Fruit fly (Drosophila melanogaster) whole organism, embryonic: ENCODE results near the gene RpS17.

ENCODE experiments used
- Adf1 ChIP-seq: fragments of 200-800 bp; sonication (Bioruptor generic); IDR thresholded peaks from 2 replicates; pipeline ENCODE4 v1.3.6; 2022; ENCODE audit warnings: missing biosample characterization, missing genetic modification characterization
- Asciz ChIP-seq: fragments of 200-800 bp; sonication (Bioruptor generic); optimal IDR thresholded peaks from 2 replicates; lab custom pipeline; 2017; ENCODE audit warnings: missing biosample characterization, mild to moderate bottlenecking, missing genetic modification characterization, missing genetic modification reagents
- CG10147 ChIP-seq: fragments of 200-800 bp; sonication (Bioruptor generic); optimal IDR thresholded peaks from 2 replicates; lab custom pipeline; 2019; ENCODE audit warnings: missing biosample characterization, mild to moderate bottlenecking, missing genetic modification characterization, moderate library complexity
- CG10565 ChIP-seq: fragments of 200-800 bp; sonication (Bioruptor generic); optimal IDR thresholded peaks from 3 replicates; lab custom pipeline; 2016; ENCODE audit warnings: missing biosample characterization, mild to moderate bottlenecking, missing genetic modification characterization
- CG12219 ChIP-seq: fragments of 200-800 bp; sonication (Bioruptor generic); optimal IDR thresholded peaks from 3 replicates; lab custom pipeline; 2018; ENCODE audit warnings: missing biosample characterization, mild to moderate bottlenecking, missing genetic modification characterization
- CG13624 ChIP-seq: fragments of 200-800 bp; sonication (Bioruptor generic); optimal IDR thresholded peaks from 2 replicates; lab custom pipeline; 2016; ENCODE audit warnings: missing biosample characterization, missing genetic modification characterization
- CG15269 ChIP-seq: fragments of 200-800 bp; sonication (Bioruptor generic); optimal IDR thresholded peaks from 2 replicates; lab custom pipeline; 2018; ENCODE audit warnings: missing biosample characterization, mild to moderate bottlenecking, missing genetic modification characterization, moderate library complexity
- CG2129 ChIP-seq: fragments of 200-800 bp; sonication (Bioruptor generic); IDR thresholded peaks from 2 replicates; pipeline ENCODE4 v1.3.6; 2022; ENCODE audit warnings: missing biosample characterization, missing genetic modification characterization; ENCODE audit not compliant: partially characterized antibody
- CG2712 ChIP-seq: fragments of 200-800 bp; optimal IDR thresholded peaks from 3 replicates; lab custom pipeline; 2019; ENCODE audit warnings: missing biosample characterization, mild to moderate bottlenecking, missing genetic modification characterization, moderate library complexity
- CG3065 ChIP-seq: fragments of 200-800 bp; sonication (Bioruptor generic); optimal IDR thresholded peaks from 2 replicates; lab custom pipeline; 2016; ENCODE audit warnings: missing biosample characterization, missing genetic modification characterization
- CG32532 ChIP-seq: fragments of 200-800 bp; sonication (Bioruptor generic); IDR thresholded peaks from 2 replicates; pipeline ENCODE4 v1.3.6; 2022; ENCODE audit warnings: missing biosample characterization, missing genetic modification characterization
- CG4730 ChIP-seq: fragments of 200-800 bp; sonication (Bioruptor generic); IDR thresholded peaks from 2 replicates; pipeline ENCODE4 v1.3.6; 2022; ENCODE audit warnings: missing biosample characterization, missing genetic modification characterization
- CG6683 ChIP-seq: fragments of 200-800 bp; sonication (Bioruptor generic); optimal IDR thresholded peaks from 2 replicates; lab custom pipeline; 2017; ENCODE audit warnings: missing biosample characterization, mild to moderate bottlenecking, missing genetic modification characterization, missing genetic modification reagents
- CG6689 ChIP-seq: fragments of 200-800 bp; sonication (Bioruptor generic); IDR thresholded peaks from 2 replicates; pipeline ENCODE4 v1.3.6; 2022; ENCODE audit warnings: missing biosample characterization, missing genetic modification characterization
- CG8359 ChIP-seq: fragments of 200-800 bp; sonication (Bioruptor generic); optimal IDR thresholded peaks from 2 replicates; lab custom pipeline; 2017; ENCODE audit warnings: missing biosample characterization, mild to moderate bottlenecking, missing genetic modification characterization, borderline replicate concordance
- CG8944 ChIP-seq: fragments of 200-800 bp; sonication (Bioruptor generic); optimal IDR thresholded peaks from 3 replicates; lab custom pipeline; 2016; ENCODE audit warnings: missing biosample characterization, missing genetic modification characterization
- CG9797 ChIP-seq: fragments of 200-800 bp; sonication (Bioruptor generic); optimal IDR thresholded peaks from 3 replicates; lab custom pipeline; 2018; ENCODE audit warnings: missing biosample characterization, mild to moderate bottlenecking, missing genetic modification characterization
- CG9876 ChIP-seq: fragments of 200-800 bp; sonication (Bioruptor generic); optimal IDR thresholded peaks from 2 replicates; lab custom pipeline; 2016; ENCODE audit warnings: missing biosample characterization, missing genetic modification characterization
- CrebB ChIP-seq: fragments of 200-800 bp; sonication (Bioruptor generic); optimal IDR thresholded peaks from 3 replicates; lab custom pipeline; 2018; ENCODE audit warnings: missing biosample characterization, mild to moderate bottlenecking, missing genetic modification characterization
- Deaf1 ChIP-seq: fragments of 200-800 bp; optimal IDR thresholded peaks from 3 replicates; lab custom pipeline; 2019; ENCODE audit warnings: missing biosample characterization, mild to moderate bottlenecking, missing genetic modification characterization, moderate library complexity
- Fer3 ChIP-seq: fragments of 200-800 bp; sonication (Bioruptor generic); optimal IDR thresholded peaks from 2 replicates; lab custom pipeline; 2018; ENCODE audit warnings: missing biosample characterization, mild to moderate bottlenecking, missing genetic modification characterization, moderate library complexity
- HLH54F ChIP-seq: fragments of 200-800 bp; sonication (Bioruptor generic); optimal IDR thresholded peaks from 3 replicates; lab custom pipeline; 2016; ENCODE audit warnings: missing biosample characterization, missing genetic modification characterization
- Hey ChIP-seq: fragments of 200-800 bp; sonication (Bioruptor generic); optimal IDR thresholded peaks from 3 replicates; lab custom pipeline; 2018; ENCODE audit warnings: missing biosample characterization, mild to moderate bottlenecking, missing genetic modification characterization
- NfI ChIP-seq: fragments of 200-800 bp; sonication (Bioruptor generic); optimal IDR thresholded peaks from 3 replicates; lab custom pipeline; 2018; ENCODE audit warnings: missing biosample characterization, mild to moderate bottlenecking, missing genetic modification characterization, moderate library complexity
- Oli ChIP-seq: fragments of 200-800 bp; sonication (Bioruptor generic); optimal IDR thresholded peaks from 2 replicates; lab custom pipeline; 2018; ENCODE audit warnings: missing biosample characterization, mild to moderate bottlenecking, missing genetic modification characterization, moderate library complexity
- Rfx ChIP-seq: fragments of 200-800 bp; sonication (Bioruptor generic); IDR thresholded peaks from 2 replicates; pipeline ENCODE4 v1.3.6; 2022; ENCODE audit warnings: missing biosample characterization, missing genetic modification characterization
- Rx ChIP-seq: fragments of 200-800 bp; sonication (Bioruptor generic); IDR thresholded peaks from 2 replicates; pipeline ENCODE4 v1.3.6; 2022; ENCODE audit warnings: missing biosample characterization, missing genetic modification characterization
- Sox102F ChIP-seq: fragments of 200-800 bp; sonication (Bioruptor generic); optimal IDR thresholded peaks from 2 replicates; lab custom pipeline; 2018; ENCODE audit warnings: missing biosample characterization, mild to moderate bottlenecking, missing genetic modification characterization, moderate library complexity
- Sry-δ ChIP-seq: fragments of 200-800 bp; sonication (Bioruptor generic); optimal IDR thresholded peaks from 2 replicates; lab custom pipeline; 2016; ENCODE audit warnings: missing biosample characterization, missing genetic modification characterization
- YL-1 ChIP-seq: fragments of 200-800 bp; sonication (Bioruptor generic); optimal IDR thresholded peaks from 3 replicates; lab custom pipeline; 2017; ENCODE audit warnings: missing biosample characterization, mild to moderate bottlenecking, missing genetic modification characterization
- ac ChIP-seq: fragments of 200-800 bp; sonication (Bioruptor generic); optimal IDR thresholded peaks from 3 replicates; lab custom pipeline; 2017; ENCODE audit warnings: missing biosample characterization, mild to moderate bottlenecking, missing genetic modification characterization
- amos ChIP-seq: fragments of 200-800 bp; sonication (Bioruptor generic); IDR thresholded peaks from 2 replicates; pipeline ENCODE4 v1.3.6; 2022; ENCODE audit warnings: missing biosample characterization, missing genetic modification characterization; ENCODE audit not compliant: partially characterized antibody
- ash1 ChIP-seq: fragments of 200-800 bp; sonication (Bioruptor generic); optimal IDR thresholded peaks from 2 replicates; lab custom pipeline; 2018; ENCODE audit warnings: missing biosample characterization, mild to moderate bottlenecking, missing genetic modification characterization
- bigmax ChIP-seq: fragments of 200-800 bp; sonication (Bioruptor generic); optimal IDR thresholded peaks from 2 replicates; lab custom pipeline; 2018; ENCODE audit warnings: missing biosample characterization, mild to moderate bottlenecking, missing genetic modification characterization
- croc ChIP-seq: fragments of 200-800 bp; sonication (Bioruptor generic); conservative IDR thresholded peaks from 3 replicates; pipeline ENCODE4 v1.3.6; 2022; ENCODE audit warnings: missing biosample characterization, missing genetic modification characterization
- cwo ChIP-seq: fragments of 200-800 bp; sonication (Bioruptor generic); optimal IDR thresholded peaks from 3 replicates; lab custom pipeline; 2017; ENCODE audit warnings: missing biosample characterization, missing genetic modification characterization, mild to moderate bottlenecking, moderate library complexity, missing genetic modification reagents
- ems ChIP-seq: fragments of 200-800 bp; sonication (Bioruptor generic); optimal IDR thresholded peaks from 3 replicates; lab custom pipeline; 2016; ENCODE audit warnings: missing biosample characterization, missing genetic modification characterization
- h ChIP-seq: fragments of >200 bp; optimal IDR thresholded peaks from 2 replicates; lab custom pipeline; 2017
- hth ChIP-seq: fragments of >200 bp; optimal IDR thresholded peaks from 2 replicates; lab custom pipeline; 2017; ENCODE audit warnings: inconsistent platforms
- jing ChIP-seq: fragments of 200-800 bp; sonication (Bioruptor generic); optimal IDR thresholded peaks from 2 replicates; lab custom pipeline; 2018; ENCODE audit warnings: missing biosample characterization, mild to moderate bottlenecking, missing genetic modification characterization
- kay ChIP-seq: fragments of 200-800 bp; sonication (Bioruptor generic); optimal IDR thresholded peaks from 2 replicates; lab custom pipeline; 2016; ENCODE audit warnings: missing biosample characterization, missing genetic modification characterization
- ken ChIP-seq: fragments of 200-800 bp; sonication (Bioruptor generic); IDR thresholded peaks from 3 replicates; pipeline ENCODE4 v1.3.6; 2022; ENCODE audit warnings: missing biosample characterization, missing genetic modification characterization
- lov ChIP-seq, 2 experiments: fragments of 200-800 bp in 1 of 2; fragments of >200 bp in 1 of 2; sonication (Bioruptor generic) in 1 of 2; IDR thresholded peaks in 1 of 2; optimal IDR thresholded peaks in 1 of 2; 2 replicates in 1 of 2; 3 replicates in 1 of 2; pipeline versions ENCODE4 v1.3.6 to Lab custom; 2017 to 2022; ENCODE audit warnings: missing biosample characterization in 1 of 2, missing genetic modification characterization in 1 of 2
- mirr ChIP-seq: fragments of 200-800 bp; sonication (Bioruptor generic); optimal IDR thresholded peaks from 3 replicates; lab custom pipeline; 2018; ENCODE audit warnings: missing biosample characterization, mild to moderate bottlenecking, missing genetic modification characterization
- seq ChIP-seq: fragments of 200-800 bp; sonication (Bioruptor generic); IDR thresholded peaks from 2 replicates; pipeline ENCODE4 v1.3.6; 2022; ENCODE audit warnings: missing biosample characterization, missing genetic modification characterization
- sisA ChIP-seq: fragments of 200-800 bp; sonication (Bioruptor generic); IDR thresholded peaks from 2 replicates; pipeline ENCODE4 v1.3.6; 2022; ENCODE audit warnings: missing biosample characterization, missing genetic modification characterization
- tll ChIP-seq, 2 experiments: fragments of 200-800 bp in 1 of 2; fragments of >200 bp in 1 of 2; sonication (Bioruptor generic) in 1 of 2; optimal IDR thresholded peaks; 2 replicates each; lab custom pipeline; 2017 to 2019; ENCODE audit warnings: missing biosample characterization in 2 of 2, missing genetic modification characterization in 2 of 2, mild to moderate bottlenecking in 1 of 2, moderate library complexity in 1 of 2
- toy ChIP-seq: fragments of 200-800 bp; sonication (Bioruptor generic); IDR thresholded peaks from 2 replicates; pipeline ENCODE4 v1.3.6; 2022; ENCODE audit warnings: missing biosample characterization, missing genetic modification characterization
- wek ChIP-seq: fragments of 200-800 bp; sonication (Bioruptor generic); optimal IDR thresholded peaks from 3 replicates; lab custom pipeline; 2018; ENCODE audit warnings: missing biosample characterization, mild to moderate bottlenecking, missing genetic modification characterization, moderate library complexity
- zfh1 ChIP-seq: fragments of 200-800 bp; sonication (Bioruptor generic); IDR thresholded peaks from 3 replicates; pipeline ENCODE4 v1.3.6; 2022; ENCODE audit warnings: missing biosample characterization, missing genetic modification characterization

RpS17 gene

dm6 chr3L:9441907-9442479, 12.4 kb upstream of the RpS17 start, which contains the start of the genes Bet3 and Nf-YA (continued):
- TF ChIP-seq cwo (GFP tag; lab: Kevin White, UChicago) (no peak), CG4730 (GFP tag; lab: Robert Waterston, UW) (0 out of 2 replicates have a peak, but pooled peaks have one; percentile 19), CG9876 (GFP tag; lab: Kevin White, UChicago) (peak; percentile 8), lov (optimal IDR thresholded peaks at IDR 0.05; lab: Kevin White, UChicago) (no peak), lov (GFP tag; IDR thresholded peaks at IDR 0.05; lab: Robert Waterston, UW) (0 out of 3 replicates have a peak, but pooled peaks have one; percentile 24), Adf1 (GFP tag; lab: Robert Waterston, UW) (no peak), sisA (GFP tag; lab: Robert Waterston, UW) (peak; percentile 71), CG3065 (GFP tag; lab: Kevin White, UChicago) (peak; percentile 3), Hey (tag; lab: Kevin White, UChicago) (no peak), ken (GFP tag; lab: Robert Waterston, UW) (peak; percentile 70), ash1 (GFP tag; lab: Kevin White, UChicago) (no peak), CG2712 (tag; lab: Kevin White, UChicago) (peak; percentile 65), CG8944 (GFP tag; lab: Kevin White, UChicago) (peak; percentile 69), seq (no peak), kay (GFP tag; lab: Kevin White, UChicago) (no peak), NfI (GFP tag; lab: Kevin White, UChicago) (peak; percentile 54), CG10565 (GFP tag; lab: Kevin White, UChicago) (no peak), CG8359 (no peak), Rx (GFP tag; lab: Robert Waterston, UW) (0 out of 2 replicates have a peak, but pooled peaks have one; percentile 33), Sox102F (GFP tag; lab: Kevin White, UChicago) (peak; percentile 4), Rfx (GFP tag; lab: Robert Waterston, UW) (peak; percentile 76), CG6683 (GFP tag; lab: Kevin White, UChicago) (no peak), wek (GFP tag; lab: Kevin White, UChicago) (no peak), CG12219 (GFP tag; lab: Kevin White, UChicago) (no peak), YL-1 (GFP tag; lab: Kevin White, UChicago) (peak; percentile 80), CG10147 (GFP tag; lab: Kevin White, UChicago) (no peak), CG2129 (GFP tag; lab: Robert Waterston, UW) (peak; percentile 73), h (no peak), ems (GFP tag; lab: Kevin White, UChicago) (peak; percentile 29), bigmax (peak; percentile 89), Sry-δ (GFP tag; lab: Kevin White, UChicago) (peak; percentile 75), CG15269 (tag; lab: Kevin White, UChicago) (peak; percentile 39), tll (GFP tag; optimal IDR thresholded peaks at IDR 0.05; lab: Kevin White, UChicago) (no peak), CG9797 (GFP tag; lab: Kevin White, UChicago) (peak; percentile 53), CG13624 (GFP tag; lab: Kevin White, UChicago) (peak; percentile 71), Asciz (GFP tag; lab: Kevin White, UChicago) (no peak), hth (lab: Kevin White, UChicago) (no peak), toy (GFP tag; lab: Robert Waterston, UW) (no peak), zfh1 (GFP tag; lab: Robert Waterston, UW) (no peak; the same call in 2 of the 3 replicates), CG6689 (GFP tag; lab: Robert Waterston, UW) (no peak), amos (GFP tag; lab: Robert Waterston, UW) (peak; percentile 91), ac (GFP tag; lab: Kevin White, UChicago) (no peak), Deaf1 (tag; lab: Kevin White, UChicago) (no peak), CrebB (no peak), jing (GFP tag; lab: Kevin White, UChicago) (no peak), CG32532 (GFP tag; lab: Robert Waterston, UW) (peak; percentile 72), mirr (GFP tag; lab: Kevin White, UChicago) (no peak), HLH54F (GFP tag; lab: Kevin White, UChicago) (peak; percentile 50), Oli (no peak), Fer3 (peak; percentile 16), croc (GFP tag; lab: Robert Waterston, UW) (no peak; the same call in 2 of the 3 replicates)
